Fruit fly (Drosophila melanogaster) ovary, adult (tissue): ENCODE data around the gene btl.

ENCODE experiments used
- CG17801 ChIP-seq: fragments of 200-800 bp; optimal IDR thresholded peaks from 2 replicates; lab custom pipeline; 2019; ENCODE audit warnings: missing biosample characterization, mild to moderate bottlenecking, missing genetic modification characterization, moderate library complexity; ENCODE audit not compliant: partially characterized antibody

The btl gene

DNA sequence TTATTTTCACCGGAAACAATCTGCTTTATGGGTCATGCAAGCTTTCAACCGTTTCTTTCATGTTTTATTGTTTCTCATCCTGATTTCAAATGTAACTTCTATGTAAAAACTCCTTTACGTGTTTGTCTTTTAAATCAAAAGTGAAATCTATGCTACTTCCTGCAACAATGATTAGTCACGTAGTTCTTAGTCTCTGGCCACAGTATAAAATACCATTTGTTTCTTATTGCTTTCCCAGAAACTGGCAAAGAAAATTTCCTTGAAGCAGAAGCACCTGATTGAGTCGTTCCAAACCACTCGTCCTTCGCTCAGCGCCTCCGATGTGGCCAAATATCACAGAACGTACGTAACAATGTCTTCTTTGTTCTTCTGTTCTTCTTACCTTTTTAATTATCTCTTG, at the start of gene btl:
btl (plus strand) TSS at position 301 of the 400 bp plus-strand sequence.
- TF ChIP-seq CG17801 = no peak

DNA sequence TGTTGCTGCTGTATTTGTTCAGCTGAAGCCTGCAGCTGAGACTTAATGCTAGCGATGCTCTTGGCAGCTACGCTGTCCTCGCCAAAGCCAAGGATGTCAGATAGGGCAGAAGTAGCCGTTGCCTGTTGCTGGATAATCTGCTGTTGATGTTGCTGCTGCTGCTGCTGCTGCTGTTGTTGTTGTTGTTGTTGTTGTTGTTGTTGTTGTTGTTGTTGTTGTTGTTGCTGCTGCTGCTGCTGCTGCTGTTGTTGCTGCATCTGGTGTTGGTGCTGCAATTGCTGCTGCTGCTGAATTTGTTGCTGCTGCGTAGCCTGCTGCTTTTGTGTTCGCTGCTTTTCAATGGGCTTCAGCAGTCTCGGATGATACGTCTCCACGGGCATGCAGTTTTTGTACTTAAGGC, 48.0 kb upstream of the btl start:
- no peak for TF ChIP-seq CG17801

DNA sequence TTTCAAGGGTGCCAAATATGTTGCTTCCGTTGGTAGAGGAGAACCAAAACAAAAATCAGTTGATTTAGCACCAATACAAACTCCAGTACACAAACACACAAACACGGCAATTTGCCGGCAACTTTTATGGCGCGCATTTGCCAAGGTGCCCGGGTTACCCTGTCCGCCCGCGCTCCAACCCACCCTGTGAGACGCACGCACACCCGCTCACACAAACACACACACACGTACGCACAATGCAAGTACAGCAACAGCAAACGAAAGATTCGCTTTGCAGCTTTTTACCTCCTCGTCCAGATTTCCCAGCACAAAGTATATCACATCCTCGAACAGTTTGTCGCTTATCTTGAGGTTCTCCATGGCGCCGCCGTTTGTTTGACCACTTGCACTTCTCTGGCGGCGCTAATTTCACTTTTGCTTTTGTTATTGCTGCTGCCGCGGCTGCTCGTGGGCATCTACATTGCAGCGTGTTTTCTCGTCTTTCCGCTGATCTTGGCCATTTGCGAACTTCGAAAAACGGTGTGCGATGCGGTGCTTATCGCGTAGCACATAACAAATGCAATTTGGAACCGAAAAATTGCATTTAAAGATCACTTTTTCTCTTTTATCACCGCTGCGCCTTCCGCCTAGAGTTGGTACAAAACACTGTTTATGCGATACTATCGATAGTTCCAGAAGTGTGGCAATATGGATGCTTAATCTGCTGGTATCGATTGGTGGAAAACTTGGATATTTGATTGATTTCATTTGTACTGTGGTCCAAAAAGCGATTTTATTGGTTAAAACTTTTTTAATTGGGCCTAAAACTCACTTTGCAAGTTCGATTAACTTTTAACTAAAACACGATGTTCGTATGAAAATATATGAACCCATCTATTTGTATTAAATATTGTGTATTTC, 46.8 kb upstream of the btl start, which contains the start of gene Ptip:
Ptip (minus strand) TSS at position 637 of the 900 bp plus-strand sequence.
- peak; percentile 11 for TF ChIP-seq CG17801

DNA sequence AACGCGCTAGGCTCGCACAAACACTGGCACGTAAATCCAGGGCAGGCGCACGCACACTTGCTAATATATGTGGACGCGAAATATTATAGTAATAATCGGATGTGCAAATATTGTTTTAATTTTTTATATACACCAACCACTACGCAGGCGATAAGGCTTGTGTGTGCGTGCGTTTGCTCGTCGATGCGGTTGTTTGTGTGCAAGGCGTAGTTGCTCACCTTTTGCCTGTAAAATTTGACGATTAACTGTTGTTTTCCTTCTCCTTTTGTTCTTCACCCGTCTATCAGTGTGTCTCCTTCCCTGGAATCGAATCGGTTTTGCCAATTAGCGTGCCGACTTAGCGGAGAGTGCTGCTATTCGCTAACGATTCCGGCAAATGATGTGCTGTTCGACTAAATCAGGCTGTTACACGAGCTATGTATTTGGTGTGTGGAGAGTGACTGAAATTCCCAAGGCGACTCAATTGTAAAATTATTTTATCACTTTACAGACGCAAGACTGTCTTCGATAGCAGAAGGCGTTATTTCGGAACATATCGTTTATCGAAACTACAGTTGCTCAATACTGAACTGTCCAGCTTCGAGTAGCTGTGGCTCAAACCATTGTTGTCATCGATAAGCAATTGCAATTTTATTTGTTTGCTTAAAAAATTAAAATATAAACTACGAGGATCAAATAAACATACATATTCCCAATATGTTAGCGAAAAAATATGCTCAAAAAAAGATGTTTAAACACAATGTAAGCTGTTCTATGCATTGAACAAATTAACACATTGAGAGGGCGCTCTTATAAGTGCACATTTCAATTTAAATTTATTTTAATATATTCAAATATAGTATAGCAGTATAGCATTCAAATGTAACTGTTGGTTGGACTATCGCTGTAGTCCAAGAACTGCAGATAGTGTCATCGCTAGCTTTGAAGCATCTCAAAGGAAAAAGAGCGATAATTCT, 44.1 kb upstream of the btl start, which contains the start of the genes CG6650 and endos:
CG6650 (plus strand) TSS at position 280 of the 956 bp plus-strand sequence.
endos (minus strand) TSS at position 536 of the 956 bp plus-strand sequence.
- peak; percentile 3 for TF ChIP-seq CG17801

DNA sequence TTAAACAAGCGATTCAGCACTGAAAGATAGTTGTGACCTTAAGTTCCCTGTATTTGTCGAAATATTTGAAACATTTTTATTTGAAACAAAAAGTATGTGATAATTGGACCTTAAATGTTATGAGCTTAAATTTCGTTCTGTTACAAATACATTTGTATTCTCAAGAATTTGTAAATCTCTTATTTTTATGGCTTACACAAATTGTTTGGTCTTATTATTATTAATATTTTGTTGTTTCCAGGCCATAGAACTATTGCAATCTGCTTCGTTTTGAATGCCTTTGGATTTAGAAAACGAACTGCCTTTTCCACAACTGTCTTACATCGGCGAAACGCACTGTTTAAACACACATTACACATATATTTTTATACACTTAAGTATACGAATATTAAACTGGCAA, 41.1 kb upstream of the btl start, which contains the start of gene CG6661:
CG6661 (plus strand) TSS at position 301 of the 400 bp plus-strand sequence.
- no peak for TF ChIP-seq CG17801

DNA sequence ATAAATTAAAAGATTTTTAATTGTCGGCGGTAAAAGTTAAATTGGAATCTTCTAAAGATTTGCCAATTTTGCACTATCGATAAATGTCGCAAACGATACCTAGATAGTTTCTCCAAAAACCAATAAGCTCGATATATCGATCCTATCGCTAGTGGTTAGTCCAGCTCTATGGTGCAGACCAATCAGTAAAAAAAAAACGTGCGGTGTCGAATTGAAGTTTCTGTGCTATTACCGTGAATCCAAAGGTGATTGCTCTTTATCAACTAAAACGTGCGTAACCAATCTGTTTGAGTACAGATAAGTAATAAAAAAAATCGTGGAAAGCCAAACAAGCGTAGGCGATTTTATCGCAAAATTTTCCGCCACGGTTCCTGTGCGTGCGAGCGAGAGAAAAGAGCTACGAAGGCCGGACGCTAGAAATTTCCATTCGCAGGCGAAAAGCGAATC, 38.7 kb upstream of the btl start, which contains the start of gene Hsp110:
Hsp110 (plus strand) TSS at position 153 of the 447 bp plus-strand sequence.
- peak; percentile 66 for TF ChIP-seq CG17801

DNA sequence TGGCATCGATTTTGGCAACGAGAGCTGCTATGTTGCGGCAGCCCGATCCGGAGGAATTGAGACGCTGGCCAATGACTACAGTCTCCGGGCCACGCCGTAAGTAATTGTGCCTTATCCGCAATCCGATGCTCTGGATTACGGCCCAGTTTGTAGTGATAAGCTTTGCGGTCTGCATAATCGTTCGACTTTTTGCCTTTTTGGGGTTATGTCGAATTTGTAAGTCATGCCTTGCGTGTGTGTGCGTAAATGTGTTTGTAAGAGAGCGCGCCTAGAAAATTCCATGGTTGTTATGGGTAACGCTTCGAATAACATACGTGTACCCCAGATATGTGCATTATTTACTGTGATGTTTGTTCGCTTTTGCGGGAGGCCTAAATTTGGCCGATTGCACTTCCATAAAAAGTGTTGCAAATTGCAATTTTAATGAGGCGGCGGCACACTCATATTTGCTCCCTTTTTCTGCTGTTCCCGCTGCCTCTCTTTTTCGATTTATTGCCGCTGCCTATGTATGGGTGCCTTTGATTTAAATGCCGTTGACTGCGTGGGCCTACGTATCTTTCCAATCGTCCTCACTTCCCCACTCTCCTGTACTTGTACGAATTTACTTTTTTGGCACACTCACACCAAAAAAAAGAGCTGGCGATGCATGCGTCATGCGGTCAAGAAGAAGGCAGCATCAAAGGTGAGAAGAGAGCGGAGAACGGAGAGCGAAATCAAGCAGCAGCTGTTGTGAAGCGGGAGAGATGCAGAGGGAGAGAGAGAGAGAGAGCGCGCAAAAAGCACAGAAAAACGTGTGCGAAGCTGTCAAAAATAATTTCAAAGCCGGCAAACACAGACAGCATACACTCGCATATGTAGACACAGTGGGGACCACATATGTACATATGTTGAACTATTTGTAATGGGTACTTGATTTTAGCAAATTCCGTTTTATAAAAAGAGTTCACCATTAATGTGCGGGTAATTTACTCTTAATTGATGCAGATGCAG, 37.6 kb upstream of the btl start:
- TF ChIP-seq CG17801 = no peak

DNA sequence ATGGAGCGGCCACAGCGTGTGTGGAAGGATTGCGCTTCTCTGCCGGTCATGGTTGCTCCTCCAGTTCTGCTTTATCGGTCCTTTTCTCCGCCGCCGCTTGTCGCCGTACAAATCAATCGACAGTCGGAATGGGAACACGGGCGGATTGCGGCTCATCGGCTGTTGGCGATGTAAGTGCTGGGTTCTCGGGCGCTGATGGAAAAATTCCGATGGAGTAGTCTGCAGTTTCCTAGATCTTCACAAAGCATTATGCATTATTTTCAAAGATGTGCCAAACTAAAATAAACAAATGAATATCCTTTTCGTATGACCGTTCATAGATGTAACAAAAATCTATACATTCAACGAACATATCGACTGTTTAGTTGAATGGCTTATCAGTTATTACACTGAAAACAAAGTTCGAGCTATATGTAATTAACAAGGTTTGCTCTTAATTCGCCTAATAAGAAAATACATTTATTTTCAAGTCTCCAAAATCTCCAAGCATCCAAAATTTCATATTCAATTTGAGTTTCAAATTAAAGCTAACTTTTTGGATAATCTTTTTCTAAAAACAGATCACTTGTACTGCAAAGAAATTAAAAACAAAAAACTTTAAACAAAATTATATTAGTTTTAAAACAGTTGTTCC, 25.8 kb upstream of the btl start, which contains the start of gene Neurl4:
Neurl4 (minus strand) TSS at position 273 of the 634 bp plus-strand sequence.
- TF ChIP-seq CG17801 = no peak

DNA sequence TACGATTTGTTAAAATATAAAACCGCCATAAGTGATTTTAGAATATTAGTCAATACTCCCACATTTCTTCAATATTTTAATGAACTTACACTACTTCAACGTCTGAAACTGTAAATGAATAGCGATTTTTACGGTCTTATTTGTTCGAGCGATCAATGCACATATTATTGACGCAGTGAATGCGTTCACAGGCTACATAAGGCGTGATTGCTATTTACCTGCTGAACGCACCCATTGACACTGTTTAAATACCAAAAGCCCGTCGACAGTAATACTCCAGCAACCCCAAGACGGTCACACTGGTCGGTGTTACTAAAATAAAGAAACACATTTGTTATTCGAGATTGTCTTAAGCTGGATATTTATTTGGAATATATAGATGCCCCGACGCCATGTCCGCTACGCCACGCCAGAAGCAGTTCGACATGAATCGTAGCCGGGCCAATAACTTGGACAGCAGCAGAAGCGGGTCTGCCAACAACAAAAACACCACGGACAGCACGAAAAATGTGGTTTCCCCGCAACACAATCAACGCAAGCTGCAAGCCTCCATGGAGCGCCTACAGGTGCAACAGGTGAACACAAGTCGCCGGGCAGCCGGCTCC, 24.5 kb upstream of the btl start, which contains the start of gene CG6833:
CG6833 (plus strand) TSS at position 263 of the 605 bp plus-strand sequence.
- TF ChIP-seq CG17801 = no peak

DNA sequence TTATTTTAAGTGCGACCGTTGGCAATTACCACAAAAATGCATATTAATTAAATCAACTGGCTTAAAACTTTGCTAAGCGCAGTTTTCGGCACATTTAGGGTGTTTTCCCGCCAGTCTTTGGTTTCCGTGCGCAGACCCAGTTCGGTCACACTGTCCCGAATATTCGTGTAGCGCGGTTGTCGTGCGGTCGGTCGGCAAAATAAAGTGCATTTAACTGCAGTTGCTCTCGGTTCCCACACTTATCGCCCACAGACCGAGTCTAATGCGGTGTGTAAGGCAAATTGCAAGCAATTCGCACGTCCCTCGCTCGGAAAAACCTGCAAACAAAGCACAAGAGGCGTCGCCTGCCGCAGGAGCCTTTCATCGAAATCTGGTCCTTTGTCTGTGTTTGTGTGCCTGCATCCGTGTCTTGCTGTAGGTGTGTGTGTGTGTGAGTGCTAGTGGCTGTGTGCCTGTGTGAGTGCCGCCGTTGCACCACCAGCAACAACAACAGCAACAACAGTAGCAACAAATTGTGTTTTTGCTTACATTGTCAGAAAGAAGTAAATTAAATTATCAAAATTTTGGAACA, 22.4 kb upstream of the btl start, which contains the start of the genes CG13484 and Frl:
CG13484 (minus strand) TSS at position 7 of the 571 bp plus-strand sequence.
Frl (plus strand) TSS at position 143 of the 571 bp plus-strand sequence.
- TF ChIP-seq CG17801 = peak; percentile 76

DNA sequence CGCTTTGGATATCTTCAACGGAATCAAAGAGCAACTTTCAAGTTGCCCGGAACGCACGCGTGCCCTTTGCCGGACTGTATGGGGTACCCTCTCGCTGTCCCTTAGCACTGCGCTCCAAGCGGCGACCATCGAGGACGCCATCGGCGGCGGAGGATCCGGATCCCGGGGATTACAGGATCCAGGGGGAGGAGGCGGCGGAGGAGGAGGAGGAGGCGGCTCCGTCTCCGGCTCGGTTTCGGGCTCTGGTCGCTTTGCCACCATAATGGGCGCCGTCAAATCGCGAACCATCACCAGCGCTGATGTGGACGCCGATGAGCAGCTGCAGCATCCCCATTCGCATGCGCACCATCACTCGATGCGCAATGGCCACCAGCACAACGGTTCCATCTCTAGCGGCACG, 21.8 kb upstream of the btl start:
- TF ChIP-seq CG17801 = no peak

DNA sequence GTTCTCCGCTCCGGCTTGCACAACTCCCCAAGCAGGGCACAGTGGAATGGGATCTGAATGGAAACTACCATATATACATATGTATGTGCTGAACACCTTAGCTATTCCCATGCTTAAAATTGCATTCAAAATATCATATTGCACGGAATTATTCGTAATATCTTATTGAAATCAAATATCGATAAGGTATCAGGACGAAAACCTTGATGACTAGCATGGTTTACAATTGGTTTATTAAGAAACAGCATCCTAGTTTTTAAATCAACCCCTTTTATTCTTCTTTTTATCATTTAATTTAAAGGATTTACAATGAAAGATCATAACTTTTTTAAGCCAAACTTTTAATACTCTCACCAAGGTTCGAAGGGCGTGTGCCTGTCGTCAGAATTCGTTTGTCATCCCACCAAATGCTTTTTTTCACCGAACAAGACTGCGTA, 20.3 kb upstream of the btl start:
- TF ChIP-seq CG17801 = no peak

DNA sequence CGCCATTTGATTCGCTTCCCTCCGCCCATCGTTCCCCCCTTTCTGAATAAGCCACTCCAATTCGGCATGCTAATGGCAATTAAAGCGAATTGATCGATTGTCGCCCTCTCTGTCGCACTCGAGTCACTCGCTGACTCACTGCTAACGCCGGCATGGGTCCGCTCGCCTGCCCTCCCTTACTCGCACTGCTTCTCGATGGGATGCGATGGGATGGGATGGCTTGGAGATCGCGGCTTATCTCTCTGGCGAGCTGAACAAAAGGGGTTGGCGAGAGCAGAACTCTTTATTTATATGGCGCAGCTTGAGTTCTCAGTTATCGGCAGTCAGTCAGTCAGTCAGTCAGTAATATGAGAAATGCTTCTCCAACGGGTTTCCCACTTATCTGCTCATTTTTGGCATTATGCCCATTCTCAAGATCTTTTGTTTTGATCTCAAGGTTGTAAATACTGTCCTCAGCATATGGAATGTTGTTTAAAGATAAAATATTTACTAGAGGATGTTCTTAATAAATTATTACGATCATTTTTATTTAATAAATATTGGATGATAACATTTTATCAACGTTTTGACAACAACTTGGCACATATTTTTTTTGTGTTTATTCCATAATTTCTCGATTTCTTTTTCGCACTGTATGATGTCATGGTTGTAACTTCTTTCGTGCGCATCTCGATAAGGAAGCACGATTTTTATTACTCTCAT, 19.6 kb upstream of the btl start:
- TF ChIP-seq CG17801 = no peak
